Worm (Caenorhabditis elegans) whole organism, young adult: ENCODE results near the gene scl-10.
A peak's percentile ranks its signal among the peaks of the same experiment; 100 is the strongest.

Experiments used
- B0336.3 ChIP-seq: fragments of 200-800 bp; sonication (Bioruptor generic); IDR thresholded peaks from 2 replicates; pipeline ENCODE4 v1.3.6; 2022; ENCODE audit warnings: missing genetic modification characterization, missing compliant biosample characterization
- ceh-27 ChIP-seq: fragments of 200-800 bp; sonication (Bioruptor generic); optimal IDR thresholded peaks from 2 replicates; lab custom pipeline; 2018; ENCODE audit warnings: mild to moderate bottlenecking, missing genetic modification characterization, moderate library complexity, missing compliant biosample characterization
- die-1 ChIP-seq: sonication (generic microtip); optimal IDR thresholded peaks from 2 replicates; lab custom pipeline; 2016; ENCODE audit warnings: missing genotype, mild to moderate bottlenecking, missing genetic modification characterization, missing compliant biosample characterization
- dox-1 ChIP-seq: fragments of 200-800 bp; sonication (Bioruptor generic); IDR thresholded peaks from 2 replicates; pipeline ENCODE4 v1.3.6; 2022; ENCODE audit warnings: missing genetic modification reagents, missing genetic modification characterization, missing compliant biosample characterization
- lin-35 ChIP-seq, 3 experiments: fragments of 150-350 bp in 2 of 3; sonication (generic microtip) in 1 of 3; optimal IDR thresholded peaks; 2 replicates each; lab custom pipeline; 2014 to 2018; ENCODE audit warnings: missing biosample characterization in 3 of 3, missing genetic modification characterization in 3 of 3, missing genetic modification reagents in 3 of 3
- madf-6 ChIP-seq: fragments of 200-800 bp; sonication (Bioruptor generic); IDR thresholded peaks from 2 replicates; pipeline ENCODE4 v1.3.6; 2022; ENCODE audit warnings: missing genetic modification reagents, missing genetic modification characterization, missing compliant biosample characterization
- madf-8 ChIP-seq: fragments of 200-800 bp; sonication (Bioruptor generic); conservative IDR thresholded peaks from 2 replicates; pipeline ENCODE4 v1.3.6; 2022; ENCODE audit warnings: missing genetic modification reagents, missing genetic modification characterization, missing compliant biosample characterization
- mxl-1 ChIP-seq: sonication (generic microtip); optimal IDR thresholded peaks from 2 replicates; lab custom pipeline; 2016; ENCODE audit warnings: missing genetic modification characterization, missing compliant biosample characterization
- nfya-1 ChIP-seq: sonication (generic microtip); optimal IDR thresholded peaks from 2 replicates; lab custom pipeline; 2017; ENCODE audit warnings: antibody characterized with exemption, missing compliant biosample characterization, missing genetic modification characterization, borderline replicate concordance; ENCODE audit not compliant: insufficient read depth
- somi-1 ChIP-seq: fragments of 200-800 bp; sonication (Bioruptor generic); optimal IDR thresholded peaks from 2 replicates; lab custom pipeline; 2018; ENCODE audit warnings: mild to moderate bottlenecking, missing genetic modification characterization, missing compliant biosample characterization
- tbp1 ChIP-seq: fragments of 200-800 bp; sonication (Bioruptor generic); optimal IDR thresholded peaks from 2 replicates; lab custom pipeline; 2018; ENCODE audit warnings: mild to moderate bottlenecking, missing genetic modification characterization, missing compliant biosample characterization
- zim-3 ChIP-seq: sonication (generic microtip); optimal IDR thresholded peaks from 2 replicates; lab custom pipeline; 2017; ENCODE audit warnings: mild to moderate bottlenecking, missing genetic modification characterization, moderate library complexity, missing compliant biosample characterization
- ztf-22 ChIP-seq: fragments of 200-800 bp; sonication (Bioruptor generic); optimal IDR thresholded peaks from 2 replicates; lab custom pipeline; 2018; ENCODE audit warnings: mild to moderate bottlenecking, missing genetic modification characterization, moderate library complexity, missing compliant biosample characterization
- ztf-26 ChIP-seq: sonication (generic microtip); optimal IDR thresholded peaks from 2 replicates; lab custom pipeline; 2017; ENCODE audit warnings: missing genetic modification characterization, missing compliant biosample characterization

DNA sequence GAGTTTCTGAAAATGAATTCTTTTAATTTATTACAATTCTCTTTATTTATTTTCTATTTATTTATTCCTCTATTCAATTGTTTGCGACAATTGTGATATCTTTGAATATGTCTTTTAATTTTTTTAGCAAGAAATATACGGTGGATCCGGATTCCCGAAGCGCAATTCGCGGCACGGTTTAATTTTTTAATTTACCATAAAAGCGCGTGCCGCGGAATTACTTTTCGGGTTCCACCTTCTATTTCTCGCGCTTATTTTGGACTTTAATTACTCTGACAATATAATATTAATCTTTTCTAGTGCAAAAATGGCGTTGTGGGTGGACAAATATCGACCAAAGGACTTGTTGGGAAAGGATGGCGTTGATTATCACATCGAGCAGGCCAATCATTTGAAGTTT, 47.2 kb downstream of the scl-10 start, which contains the start of gene rfc-3:
- TF ChIP-seq zim-3 (tag; lab: Kevin White, UChicago) (no peak), madf-6 (GFP tag; lab: Robert Waterston, UW) (peak; percentile 32), somi-1 (GFP tag; lab: Kevin White, UChicago) (no peak), lin-35 (GFP tag; optimal IDR thresholded peaks at IDR 0.05; lab: Kevin White, UChicago) (no peak), dox-1 (GFP tag; lab: Robert Waterston, UW) (no peak), ztf-26 (tag; lab: Kevin White, UChicago) (no peak), ztf-22 (no peak), nfya-1 (tag; lab: Kevin White, UChicago) (no peak), madf-8 (GFP tag; lab: Robert Waterston, UW) (no peak; the same call in 1 of the 2 replicates), die-1 (tag; lab: Kevin White, UChicago) (no peak), ceh-27 (GFP tag; lab: Kevin White, UChicago) (no peak), B0336.3 (no peak), mxl-1 (tag; lab: Kevin White, UChicago) (no peak), tbp1 (no peak)
